Worm (Caenorhabditis elegans): ENCODE results near the gene R12B2.8.

- TF ChIP-seq W03F9.2 (tag; optimal IDR thresholded peaks at IDR 0.05), result no peak
- TF ChIP-seq him-1 (tag; optimal IDR thresholded peaks at IDR 0.05), result no peak
- no peak for TF ChIP-seq dao-5 (tag; optimal IDR thresholded peaks at IDR 0.05)
Measured at ce11 chrIII:5836816-5837215, 13.1 kb downstream of the R12B2.8 start, which contains the start of gene W04D12.1.
